Worm (Caenorhabditis elegans) whole organism, L3 larva: Measurements from ENCODE around the gene C06E7.88.

ENCODE experiments used
- R02D3.7 ChIP-seq: fragments of 150-350 bp; optimal IDR thresholded peaks from 2 replicates; lab custom pipeline; 2014; ENCODE audit warnings: missing biosample characterization, missing genetic modification characterization
- aly-2 ChIP-seq: fragments of 150-350 bp; optimal IDR thresholded peaks from 2 replicates; lab custom pipeline; 2014; ENCODE audit warnings: missing biosample characterization, missing genetic modification characterization
- ama-1 ChIP-seq: fragments of 150-350 bp; optimal IDR thresholded peaks from 2 replicates; lab custom pipeline; 2018
- ceh-16 ChIP-seq: sonication (generic microtip); optimal IDR thresholded peaks from 2 replicates; lab custom pipeline; 2017; ENCODE audit warnings: missing biosample characterization, missing genetic modification characterization
- ceh-82 ChIP-seq: fragments of 150-350 bp; optimal IDR thresholded peaks from 2 replicates; lab custom pipeline; 2014; ENCODE audit warnings: missing biosample characterization, missing genetic modification characterization
- ceh-9 ChIP-seq: sonication (generic microtip); optimal IDR thresholded peaks from 2 replicates; lab custom pipeline; 2018; ENCODE audit warnings: missing biosample characterization, missing genetic modification characterization
- daf-12 ChIP-seq: fragments of 150-350 bp; optimal IDR thresholded peaks from 2 replicates; lab custom pipeline; 2014; ENCODE audit warnings: missing biosample characterization, missing genetic modification reagents, missing genetic modification characterization
- egl-27 ChIP-seq: sonication (generic microtip); optimal IDR thresholded peaks from 4 replicates; lab custom pipeline; 2017; ENCODE audit warnings: missing biosample characterization, missing genetic modification reagents, missing genetic modification characterization
- egl-5 ChIP-seq: fragments of 150-350 bp; optimal IDR thresholded peaks from 2 replicates; lab custom pipeline; 2017; ENCODE audit warnings: missing biosample characterization, missing genetic modification reagents, missing genetic modification characterization, inconsistent platforms
- elt-1 ChIP-seq: fragments of 150-350 bp; optimal IDR thresholded peaks from 2 replicates; lab custom pipeline; 2014; ENCODE audit warnings: missing biosample characterization, missing genetic modification characterization
- elt-2 ChIP-seq: sonication (generic microtip); optimal IDR thresholded peaks from 2 replicates; lab custom pipeline; 2016; ENCODE audit warnings: missing genetic modification reagents, mild to moderate bottlenecking, missing genetic modification characterization, missing compliant biosample characterization
- elt-3 ChIP-seq, 3 experiments: fragments of 150-350 bp in 1 of 3; sonication (generic microtip) in 2 of 3; optimal IDR thresholded peaks; 2 replicates in 2 of 3; 4 replicates in 1 of 3; lab custom pipeline; 2014 to 2017; ENCODE audit warnings: missing biosample characterization in 3 of 3, missing genetic modification characterization in 3 of 3
- fkh-10 ChIP-seq: sonication (generic microtip); optimal IDR thresholded peaks from 2 replicates; lab custom pipeline; 2017; ENCODE audit warnings: missing biosample characterization, missing genetic modification reagents, missing genetic modification characterization
- fkh-2 ChIP-seq: fragments of 150-350 bp; optimal IDR thresholded peaks from 2 replicates; lab custom pipeline; 2014; ENCODE audit warnings: missing biosample characterization, missing genetic modification reagents, missing genetic modification characterization
- fos-1 ChIP-seq: fragments of 150-350 bp; optimal IDR thresholded peaks from 2 replicates; lab custom pipeline; 2014; ENCODE audit warnings: missing biosample characterization, missing genetic modification characterization
- jun-1 ChIP-seq: fragments of 150-350 bp; optimal IDR thresholded peaks from 2 replicates; lab custom pipeline; 2014; ENCODE audit warnings: missing biosample characterization, missing genetic modification reagents, missing genetic modification characterization
- lin-15B ChIP-seq: fragments of 150-350 bp; optimal IDR thresholded peaks from 2 replicates; lab custom pipeline; 2014; ENCODE audit warnings: missing biosample characterization, missing genetic modification characterization
- lsy-12 ChIP-seq: sonication (generic microtip); optimal IDR thresholded peaks from 2 replicates; lab custom pipeline; 2016; ENCODE audit warnings: mild to moderate bottlenecking, missing genetic modification characterization, missing compliant biosample characterization
- mdl-1 ChIP-seq: fragments of 150-350 bp; optimal IDR thresholded peaks from 2 replicates; lab custom pipeline; 2014; ENCODE audit warnings: missing biosample characterization, missing genetic modification characterization
- nfya-1 ChIP-seq: sonication (generic microtip); optimal IDR thresholded peaks from 2 replicates; lab custom pipeline; 2017; ENCODE audit warnings: missing genetic modification characterization, mild to moderate bottlenecking, missing compliant biosample characterization, antibody characterized with exemption, moderate library complexity; ENCODE audit not compliant: insufficient read depth
- nhr-11 ChIP-seq: fragments of 150-350 bp; optimal IDR thresholded peaks from 2 replicates; lab custom pipeline; 2014; ENCODE audit warnings: missing biosample characterization, missing genetic modification characterization
- nhr-12 ChIP-seq: fragments of 150-350 bp; optimal IDR thresholded peaks from 2 replicates; lab custom pipeline; 2014; ENCODE audit warnings: missing biosample characterization, missing genetic modification characterization
- nhr-23 ChIP-seq: fragments of 150-350 bp; optimal IDR thresholded peaks from 2 replicates; lab custom pipeline; 2014; ENCODE audit warnings: missing biosample characterization, missing genetic modification reagents, missing genetic modification characterization
- nhr-237 ChIP-seq: fragments of 150-350 bp; optimal IDR thresholded peaks from 2 replicates; lab custom pipeline; 2014; ENCODE audit warnings: missing biosample characterization, missing genetic modification characterization
- nhr-28 ChIP-seq: fragments of 150-350 bp; optimal IDR thresholded peaks from 2 replicates; lab custom pipeline; 2014; ENCODE audit warnings: missing biosample characterization, missing genetic modification characterization
- nhr-43 ChIP-seq: sonication (generic microtip); optimal IDR thresholded peaks from 2 replicates; lab custom pipeline; 2016; ENCODE audit warnings: mild to moderate bottlenecking, missing genetic modification characterization, missing compliant biosample characterization; ENCODE audit not compliant: poor library complexity, severe bottlenecking
- nhr-67 ChIP-seq: fragments of 150-350 bp; optimal IDR thresholded peaks from 2 replicates; lab custom pipeline; 2014; ENCODE audit warnings: missing biosample characterization, missing genetic modification characterization
- nhr-76 ChIP-seq: fragments of 150-350 bp; sonication (generic microtip); optimal IDR thresholded peaks from 5 replicates; lab custom pipeline; 2014; ENCODE audit warnings: missing biosample characterization, missing genetic modification characterization
- nhr-77 ChIP-seq: fragments of 150-350 bp; optimal IDR thresholded peaks from 2 replicates; lab custom pipeline; 2014; ENCODE audit warnings: missing biosample characterization, missing genetic modification characterization
- pqm-1 ChIP-seq: fragments of 150-350 bp; optimal IDR thresholded peaks from 2 replicates; lab custom pipeline; 2017; ENCODE audit warnings: missing biosample characterization, missing genetic modification characterization, inconsistent platforms
- snpc-4 ChIP-seq: fragments of 150-350 bp; optimal IDR thresholded peaks from 2 replicates; lab custom pipeline; 2014; ENCODE audit warnings: missing biosample characterization, missing genetic modification characterization
- tbx-2 ChIP-seq: sonication (generic microtip); optimal IDR thresholded peaks from 2 replicates; lab custom pipeline; 2016; ENCODE audit warnings: mild to moderate bottlenecking, missing genetic modification characterization, missing compliant biosample characterization
- unc-39 ChIP-seq: sonication (generic microtip); optimal IDR thresholded peaks from 4 replicates; lab custom pipeline; 2017; ENCODE audit warnings: missing biosample characterization, missing genetic modification characterization
- unc-62 ChIP-seq: fragments of 150-350 bp; sonication (generic microtip); optimal IDR thresholded peaks from 4 replicates; lab custom pipeline; 2014; ENCODE audit warnings: missing biosample characterization, missing genetic modification reagents, missing genetic modification characterization
- ztf-4 ChIP-seq: fragments of 150-350 bp; optimal IDR thresholded peaks from 2 replicates; lab custom pipeline; 2014; ENCODE audit warnings: missing biosample characterization, missing genetic modification characterization

C06E7.88 gene

DNA sequence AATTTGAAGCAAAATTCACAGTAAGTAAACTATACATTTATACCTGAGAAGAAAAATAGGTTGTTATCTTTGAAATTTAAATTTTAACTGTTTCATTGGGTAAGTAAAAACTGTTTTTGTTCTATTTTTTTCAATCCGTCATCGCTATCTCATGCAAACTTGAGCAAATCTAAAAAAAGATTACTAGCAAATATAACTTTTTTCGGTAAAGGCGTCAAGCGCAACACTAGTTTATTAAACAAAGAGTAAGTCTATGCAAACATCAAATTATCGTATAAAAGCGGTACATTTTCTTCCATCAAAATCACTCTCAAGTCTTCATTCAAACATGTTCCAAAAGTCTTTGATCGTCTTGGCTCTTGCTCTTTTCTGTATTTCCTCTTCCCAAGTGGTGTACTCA is 28.1 kb upstream of the C06E7.88 start, which contains the start of gene nspb-6:
nspb-6 (plus strand) TSS at position 301 of the 400 bp plus-strand sequence.
- no peak for TF ChIP-seq ama-1
- no peak for TF ChIP-seq fkh-2 (tag; lab: Kevin White, UChicago)
- no peak for TF ChIP-seq egl-27
- no peak for TF ChIP-seq unc-62 (GFP tag; lab: Kevin White, UChicago)
- no peak for TF ChIP-seq nhr-76 (tag; lab: Kevin White, UChicago)
- no peak for TF ChIP-seq daf-12
- no peak for TF ChIP-seq nfya-1 (tag; lab: Kevin White, UChicago)
- TF ChIP-seq elt-2 (tag; lab: Kevin White, UChicago): no peak
- no peak for TF ChIP-seq ceh-16 (tag; lab: Kevin White, UChicago)
- no peak for TF ChIP-seq nhr-11
- no peak for TF ChIP-seq nhr-77 (tag; lab: Kevin White, UChicago)
- no peak for TF ChIP-seq mdl-1 (tag; lab: Kevin White, UChicago)
- no peak for TF ChIP-seq nhr-12 (tag; lab: Kevin White, UChicago)
- no peak for TF ChIP-seq nhr-67 (tag; lab: Kevin White, UChicago)
- TF ChIP-seq fos-1 (tag; lab: Kevin White, UChicago): no peak
- no peak for TF ChIP-seq pqm-1 (tag; lab: Kevin White, UChicago)
- TF ChIP-seq nhr-237: no peak
- no peak for TF ChIP-seq jun-1 (tag; lab: Kevin White, UChicago)
- no peak for TF ChIP-seq ceh-9 (tag; lab: Kevin White, UChicago)

DNA sequence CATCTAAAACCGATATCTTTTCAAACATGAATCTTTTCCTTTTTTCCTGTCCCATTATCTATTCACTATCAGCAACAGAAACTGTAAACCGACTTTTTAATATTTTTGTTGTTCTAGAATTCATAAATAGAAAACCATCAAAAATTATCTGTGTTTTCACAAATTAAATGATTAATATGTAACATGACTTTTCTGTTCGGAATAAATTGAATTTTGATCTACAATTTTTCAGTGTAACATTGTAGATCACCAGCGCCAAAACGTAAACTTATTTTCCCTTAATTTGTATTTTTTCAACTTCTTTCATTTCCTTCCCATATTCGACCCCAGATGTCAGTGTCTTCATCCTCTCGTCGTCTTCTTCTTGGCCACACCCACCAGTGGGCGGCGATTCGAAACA is 24.2 kb upstream of the C06E7.88 start, which contains the start of gene H04M03.3:
H04M03.3 (plus strand) TSS at position 301 of the 400 bp plus-strand sequence.
- no peak for TF ChIP-seq snpc-4 (tag; lab: Kevin White, UChicago)
- TF ChIP-seq nhr-28 (tag; lab: Kevin White, UChicago): no peak
- no peak for TF ChIP-seq fkh-10

DNA sequence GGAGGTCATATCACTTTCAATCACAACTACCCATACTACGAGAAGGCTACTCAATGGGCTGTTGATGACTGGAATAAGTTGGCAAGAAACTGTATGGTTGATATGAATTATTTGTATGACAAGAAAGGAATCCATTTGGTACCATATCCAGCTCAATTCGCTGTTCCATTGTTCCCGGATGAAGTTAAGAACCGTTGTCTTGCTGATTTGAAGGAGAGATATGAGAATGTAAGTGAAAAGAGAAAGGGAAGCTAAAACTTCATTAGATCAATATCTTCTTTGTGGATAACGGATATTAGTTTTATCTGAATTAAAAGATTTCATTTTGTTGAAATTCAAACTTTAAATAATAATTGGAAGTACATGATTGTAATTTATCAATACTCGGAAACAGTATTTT is 19.5 kb upstream of the C06E7.88 start:
- no peak for TF ChIP-seq aly-2 (tag; lab: Kevin White, UChicago)
- no peak for TF ChIP-seq elt-3 (tag; optimal IDR thresholded peaks at IDR 0.05; lab: Kevin White, UChicago)
- TF ChIP-seq nhr-12 (tag; lab: Kevin White, UChicago): no peak
- TF ChIP-seq nhr-67 (tag; lab: Kevin White, UChicago): no peak
- TF ChIP-seq elt-2 (tag; lab: Kevin White, UChicago): no peak
- TF ChIP-seq fkh-2 (tag; lab: Kevin White, UChicago): no peak
- TF ChIP-seq R02D3.7 (tag; lab: Kevin White, UChicago): no peak
- no peak for TF ChIP-seq nhr-28 (tag; lab: Kevin White, UChicago)
- TF ChIP-seq fos-1 (tag; lab: Kevin White, UChicago): no peak
- no peak for TF ChIP-seq ztf-4 (tag; lab: Kevin White, UChicago)
- no peak for TF ChIP-seq nhr-43 (tag; lab: Kevin White, UChicago)
- no peak for TF ChIP-seq pqm-1 (tag; lab: Kevin White, UChicago)
- no peak for TF ChIP-seq egl-5
- TF ChIP-seq ceh-16 (tag; lab: Kevin White, UChicago): no peak
- no peak for TF ChIP-seq lsy-12 (tag; lab: Kevin White, UChicago)
- TF ChIP-seq nhr-237: no peak
- no peak for TF ChIP-seq lin-15B (tag; lab: Kevin White, UChicago)

DNA sequence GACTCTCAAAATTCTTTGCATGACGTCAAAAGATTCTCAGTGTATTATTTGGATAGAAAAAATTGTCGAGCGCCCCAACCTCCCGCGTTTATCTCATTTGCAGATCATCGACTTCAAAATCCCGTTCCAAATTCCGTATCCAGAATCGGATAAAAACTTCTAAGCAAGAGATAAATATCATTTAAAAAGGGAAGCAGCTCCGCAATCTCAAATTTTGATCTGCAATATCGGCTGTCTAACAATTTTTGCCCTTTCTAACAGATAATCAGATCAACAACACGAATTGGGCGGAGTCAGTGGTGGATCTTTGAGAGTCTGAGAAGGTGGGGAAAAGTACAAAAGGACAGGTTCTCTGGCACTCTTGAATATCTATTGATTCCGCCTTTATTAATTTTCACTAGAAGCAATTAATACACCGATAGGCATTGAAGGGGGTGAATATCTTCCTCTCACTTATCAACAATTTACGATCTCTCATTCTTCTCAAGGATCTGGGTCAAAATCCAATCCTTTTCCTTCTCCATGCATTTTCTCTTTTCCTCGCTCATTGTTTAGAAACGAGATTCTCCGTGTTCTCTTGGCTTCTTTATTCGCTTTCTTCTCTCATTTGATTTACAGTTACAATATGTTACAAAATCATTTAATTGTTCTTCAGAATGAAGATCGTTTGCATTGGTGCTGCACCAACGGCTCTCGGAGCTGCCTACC is 18.2 kb upstream of the C06E7.88 start, which contains the start of gene glf-1:
glf-1 (plus strand) TSS at position 656 of the 708 bp plus-strand sequence.
- peak; percentile 30 for TF ChIP-seq nhr-23 (tag; lab: Kevin White, UChicago)
- no peak for TF ChIP-seq unc-39
- no peak for TF ChIP-seq nhr-77 (tag; lab: Kevin White, UChicago)
- TF ChIP-seq elt-1 (tag; lab: Kevin White, UChicago): peak; percentile 84
- TF ChIP-seq tbx-2 (tag; lab: Kevin White, UChicago): no peak
- TF ChIP-seq nhr-43 (tag; lab: Kevin White, UChicago): peak; percentile 1
- TF ChIP-seq fkh-2 (tag; lab: Kevin White, UChicago): no peak
- TF ChIP-seq nhr-67 (tag; lab: Kevin White, UChicago): no peak
- no peak for TF ChIP-seq ama-1
- TF ChIP-seq ceh-82 (tag; lab: Kevin White, UChicago): no peak
- TF ChIP-seq mdl-1 (tag; lab: Kevin White, UChicago): no peak
- TF ChIP-seq nhr-28 (tag; lab: Kevin White, UChicago): no peak
